Fruit fly (Drosophila melanogaster) whole organism, embryonic: ENCODE results near the gene Rrp45.
A peak's percentile ranks its signal among the peaks of the same experiment; 100 is the strongest.

Experiments used
- Bteb2 ChIP-seq: fragments of 200-800 bp; sonication (Bioruptor generic); optimal IDR thresholded peaks from 2 replicates; lab custom pipeline; 2016; ENCODE audit warnings: missing biosample characterization, missing genetic modification characterization
- CG10147 ChIP-seq: fragments of 200-800 bp; sonication (Bioruptor generic); optimal IDR thresholded peaks from 2 replicates; lab custom pipeline; 2019; ENCODE audit warnings: missing biosample characterization, mild to moderate bottlenecking, missing genetic modification characterization, moderate library complexity
- CG12104 ChIP-seq: fragments of 200-800 bp; sonication (Bioruptor generic); optimal IDR thresholded peaks from 3 replicates; lab custom pipeline; 2016; ENCODE audit warnings: missing biosample characterization, missing genetic modification characterization
- CG12219 ChIP-seq: fragments of 200-800 bp; sonication (Bioruptor generic); optimal IDR thresholded peaks from 3 replicates; lab custom pipeline; 2018; ENCODE audit warnings: missing biosample characterization, mild to moderate bottlenecking, missing genetic modification characterization
- CG12744 ChIP-seq: fragments of 200-800 bp; sonication (Bioruptor generic); optimal IDR thresholded peaks from 2 replicates; lab custom pipeline; 2016; ENCODE audit warnings: missing biosample characterization, missing genetic modification characterization
- CG12769 ChIP-seq: fragments of 200-800 bp; sonication (Bioruptor generic); optimal IDR thresholded peaks from 2 replicates; lab custom pipeline; 2019; ENCODE audit warnings: missing biosample characterization, mild to moderate bottlenecking, missing genetic modification characterization, moderate library complexity
- CG14710 ChIP-seq: fragments of 200-800 bp; sonication (Bioruptor generic); optimal IDR thresholded peaks from 3 replicates; lab custom pipeline; 2019; ENCODE audit warnings: missing biosample characterization, mild to moderate bottlenecking, missing genetic modification characterization, moderate library complexity
- CG15696 ChIP-seq: fragments of 200-800 bp; sonication (Bioruptor generic); optimal IDR thresholded peaks from 2 replicates; lab custom pipeline; 2019; ENCODE audit warnings: missing biosample characterization, mild to moderate bottlenecking, missing genetic modification characterization, moderate library complexity
- CG1603 ChIP-seq: fragments of 200-800 bp; sonication (Bioruptor generic); optimal IDR thresholded peaks from 2 replicates; lab custom pipeline; 2019; ENCODE audit warnings: missing biosample characterization, mild to moderate bottlenecking, missing genetic modification characterization, moderate library complexity
- CG17361 ChIP-seq: fragments of 200-800 bp; sonication (Bioruptor generic); IDR thresholded peaks from 3 replicates; pipeline ENCODE4 v1.3.6; 2022; ENCODE audit warnings: missing biosample characterization, missing genetic modification characterization
- CG18764 ChIP-seq: fragments of 200-800 bp; sonication (Bioruptor generic); optimal IDR thresholded peaks from 3 replicates; lab custom pipeline; 2016; ENCODE audit warnings: missing biosample characterization, missing genetic modification characterization
- CG2712 ChIP-seq: fragments of 200-800 bp; optimal IDR thresholded peaks from 3 replicates; lab custom pipeline; 2019; ENCODE audit warnings: missing biosample characterization, mild to moderate bottlenecking, missing genetic modification characterization, moderate library complexity
- CG3281 ChIP-seq: fragments of 200-800 bp; sonication (Bioruptor generic); optimal IDR thresholded peaks from 3 replicates; lab custom pipeline; 2017; ENCODE audit warnings: missing biosample characterization, mild to moderate bottlenecking, missing genetic modification characterization
- CG3407 ChIP-seq: fragments of 200-800 bp; sonication (Bioruptor generic); optimal IDR thresholded peaks from 2 replicates; lab custom pipeline; 2018; ENCODE audit warnings: missing biosample characterization, mild to moderate bottlenecking, missing genetic modification characterization
- CG3847 ChIP-seq: fragments of 200-800 bp; sonication (Bioruptor generic); IDR thresholded peaks from 2 replicates; pipeline ENCODE4 v1.3.6; 2022; ENCODE audit warnings: missing biosample characterization, missing genetic modification characterization
- CG9609 ChIP-seq: fragments of 200-800 bp; sonication (Bioruptor generic); optimal IDR thresholded peaks from 3 replicates; lab custom pipeline; 2016; ENCODE audit warnings: missing biosample characterization, missing genetic modification characterization
- CG9817 ChIP-seq: fragments of 200-800 bp; sonication (Bioruptor generic); optimal IDR thresholded peaks from 2 replicates; lab custom pipeline; 2018; ENCODE audit warnings: missing biosample characterization, mild to moderate bottlenecking, missing genetic modification characterization, moderate library complexity
- Dek ChIP-seq: fragments of 200-800 bp; sonication (Bioruptor generic); optimal IDR thresholded peaks from 3 replicates; lab custom pipeline; 2019; ENCODE audit warnings: missing biosample characterization, mild to moderate bottlenecking, missing genetic modification characterization, moderate library complexity
- Drgx ChIP-seq: fragments of 200-800 bp; sonication (Bioruptor generic); IDR thresholded peaks from 2 replicates; pipeline ENCODE4 v1.3.6; 2022; ENCODE audit warnings: missing biosample characterization, missing genetic modification characterization
- HHEX ChIP-seq: fragments of 200-800 bp; sonication (Bioruptor generic); optimal IDR thresholded peaks from 3 replicates; lab custom pipeline; 2017; ENCODE audit warnings: missing biosample characterization, mild to moderate bottlenecking, missing genetic modification characterization, missing genetic modification reagents
- Hr51 ChIP-seq, 2 experiments: fragments of 200-800 bp; sonication (Bioruptor generic); optimal IDR thresholded peaks; 2 replicates in 1 of 2; 3 replicates in 1 of 2; lab custom pipeline; 2016 to 2018; ENCODE audit warnings: missing biosample characterization in 2 of 2, missing genetic modification characterization in 2 of 2, mild to moderate bottlenecking in 1 of 2, moderate library complexity in 1 of 2
- Nf-YA ChIP-seq: fragments of 200-800 bp; sonication (Bioruptor generic); IDR thresholded peaks from 2 replicates; pipeline ENCODE4 v1.3.6; 2022; ENCODE audit warnings: missing biosample characterization, missing genetic modification characterization
- Rfx ChIP-seq: fragments of 200-800 bp; sonication (Bioruptor generic); IDR thresholded peaks from 2 replicates; pipeline ENCODE4 v1.3.6; 2022; ENCODE audit warnings: missing biosample characterization, missing genetic modification characterization
- Rx ChIP-seq: fragments of 200-800 bp; sonication (Bioruptor generic); IDR thresholded peaks from 2 replicates; pipeline ENCODE4 v1.3.6; 2022; ENCODE audit warnings: missing biosample characterization, missing genetic modification characterization
- Side ChIP-seq: fragments of 200-800 bp; sonication (Bioruptor generic); optimal IDR thresholded peaks from 2 replicates; lab custom pipeline; 2016; ENCODE audit warnings: missing biosample characterization, missing genetic modification characterization
- Sox102F ChIP-seq: fragments of 200-800 bp; sonication (Bioruptor generic); optimal IDR thresholded peaks from 2 replicates; lab custom pipeline; 2018; ENCODE audit warnings: missing biosample characterization, mild to moderate bottlenecking, missing genetic modification characterization, moderate library complexity
- al ChIP-seq: fragments of 200-800 bp; sonication (Bioruptor generic); IDR thresholded peaks from 2 replicates; pipeline ENCODE4 v1.3.6; 2022; ENCODE audit warnings: missing biosample characterization, missing genetic modification characterization
- amos ChIP-seq: fragments of 200-800 bp; sonication (Bioruptor generic); IDR thresholded peaks from 2 replicates; pipeline ENCODE4 v1.3.6; 2022; ENCODE audit warnings: missing biosample characterization, missing genetic modification characterization; ENCODE audit not compliant: partially characterized antibody
- az2 ChIP-seq: fragments of 200-800 bp; sonication (Bioruptor generic); optimal IDR thresholded peaks from 3 replicates; lab custom pipeline; 2016; ENCODE audit warnings: missing biosample characterization, missing genetic modification characterization
- caup ChIP-seq: fragments of 200-800 bp; sonication (Bioruptor generic); optimal IDR thresholded peaks from 3 replicates; lab custom pipeline; 2017; ENCODE audit warnings: missing biosample characterization, mild to moderate bottlenecking, missing genetic modification characterization, moderate library complexity; ENCODE audit not compliant: severe bottlenecking
- crc ChIP-seq: fragments of 200-800 bp; sonication (Bioruptor generic); optimal IDR thresholded peaks from 2 replicates; lab custom pipeline; 2016; ENCODE audit warnings: missing biosample characterization, missing genetic modification characterization
- crol ChIP-seq: fragments of 200-800 bp; sonication (Bioruptor generic); IDR thresholded peaks from 2 replicates; pipeline ENCODE4 v1.3.6; 2022; ENCODE audit warnings: missing biosample characterization, missing genetic modification characterization
- cwo ChIP-seq: fragments of 200-800 bp; sonication (Bioruptor generic); optimal IDR thresholded peaks from 3 replicates; lab custom pipeline; 2017; ENCODE audit warnings: missing biosample characterization, missing genetic modification characterization, mild to moderate bottlenecking, moderate library complexity, missing genetic modification reagents
- dm ChIP-seq: fragments of 200-800 bp; sonication (Bioruptor generic); optimal IDR thresholded peaks from 3 replicates; lab custom pipeline; 2016; ENCODE audit warnings: missing biosample characterization, missing genetic modification characterization
- dpn ChIP-seq, 2 experiments: fragments of 200-800 bp; sonication (Bioruptor generic); optimal IDR thresholded peaks; 3 replicates each; lab custom pipeline; 2016; ENCODE audit warnings: missing biosample characterization in 2 of 2, missing genetic modification characterization in 2 of 2
- eve ChIP-seq, 2 experiments: fragments of >200 bp; optimal IDR thresholded peaks; 2 replicates each; lab custom pipeline; 2017; ENCODE audit warnings: missing biosample characterization in 2 of 2, missing genetic modification characterization in 2 of 2
- hbn ChIP-seq: fragments of 200-800 bp; sonication (Bioruptor generic); IDR thresholded peaks from 2 replicates; pipeline ENCODE4 v1.3.6; 2022; ENCODE audit warnings: missing biosample characterization, missing genetic modification characterization; ENCODE audit not compliant: partially characterized antibody
- insv ChIP-seq, 2 experiments: fragments of 200-800 bp; sonication (Bioruptor generic); optimal IDR thresholded peaks; 3 replicates each; lab custom pipeline; 2016 to 2018; ENCODE audit warnings: missing biosample characterization in 2 of 2, missing genetic modification characterization in 2 of 2
- mam ChIP-seq: fragments of 200-800 bp; sonication (Bioruptor generic); optimal IDR thresholded peaks from 3 replicates; lab custom pipeline; 2016; ENCODE audit warnings: missing biosample characterization, missing genetic modification characterization
- nmo ChIP-seq: fragments of 200-800 bp; sonication (Bioruptor generic); optimal IDR thresholded peaks from 2 replicates; lab custom pipeline; 2018; ENCODE audit warnings: missing biosample characterization, mild to moderate bottlenecking, missing genetic modification characterization, moderate library complexity
- org-1 ChIP-seq: fragments of 200-800 bp; sonication (Bioruptor generic); optimal IDR thresholded peaks from 2 replicates; lab custom pipeline; 2017; ENCODE audit warnings: missing biosample characterization, missing genetic modification characterization
- phol ChIP-seq: fragments of 200-800 bp; sonication (Bioruptor generic); optimal IDR thresholded peaks from 3 replicates; lab custom pipeline; 2018; ENCODE audit warnings: missing biosample characterization, mild to moderate bottlenecking, missing genetic modification characterization, moderate library complexity
- prd ChIP-seq, 3 experiments: fragments of >200 bp in 2 of 3; fragments of 200-800 bp in 1 of 3; sonication (Bioruptor generic) in 1 of 3; optimal IDR thresholded peaks in 2 of 3; IDR thresholded peaks in 1 of 3; 2 replicates in 2 of 3; 3 replicates in 1 of 3; pipeline versions ENCODE4 v1.3.6 to Lab custom; 2017 to 2022; ENCODE audit warnings: missing biosample characterization in 1 of 3, missing genetic modification characterization in 1 of 3
- repo ChIP-seq: fragments of 200-800 bp; sonication (Bioruptor generic); optimal IDR thresholded peaks from 2 replicates; lab custom pipeline; 2016; ENCODE audit warnings: missing biosample characterization, missing genetic modification characterization
- scrt ChIP-seq: fragments of 200-800 bp; sonication (Bioruptor generic); optimal IDR thresholded peaks from 2 replicates; lab custom pipeline; 2018; ENCODE audit warnings: missing biosample characterization, mild to moderate bottlenecking, missing genetic modification characterization, moderate library complexity
- seq ChIP-seq: fragments of 200-800 bp; sonication (Bioruptor generic); IDR thresholded peaks from 2 replicates; pipeline ENCODE4 v1.3.6; 2022; ENCODE audit warnings: missing biosample characterization, missing genetic modification characterization
- sr ChIP-seq: fragments of 200-800 bp; sonication (Bioruptor generic); IDR thresholded peaks from 3 replicates; pipeline ENCODE4 v1.3.6; 2022; ENCODE audit warnings: missing biosample characterization, missing genetic modification characterization
- tx ChIP-seq: fragments of 200-800 bp; sonication (Bioruptor generic); optimal IDR thresholded peaks from 2 replicates; lab custom pipeline; 2016; ENCODE audit warnings: missing biosample characterization, missing genetic modification characterization
- vnd ChIP-seq: fragments of 200-800 bp; sonication (Bioruptor generic); IDR thresholded peaks from 3 replicates; pipeline ENCODE4 v1.3.6; 2022; ENCODE audit warnings: missing biosample characterization, missing genetic modification characterization; ENCODE audit not compliant: partially characterized antibody

Rrp45 gene

dm6 chrX:16781055-16781454 is 10.0 kb downstream of the Rrp45 start:
- no peak for TF ChIP-seq amos
- TF ChIP-seq eve (GFP tag; optimal IDR thresholded peaks at IDR 0.05; lab: Kevin White, UChicago) = no peak
- TF ChIP-seq CG12769 (tag; lab: Kevin White, UChicago) = peak; percentile 70
- TF ChIP-seq CG12744 (GFP tag; lab: Kevin White, UChicago) = no peak
- TF ChIP-seq CG10147 (GFP tag; lab: Kevin White, UChicago) = peak; percentile 2
- no peak for TF ChIP-seq CG14710 (tag; lab: Kevin White, UChicago)
- 0 out of 2 replicates have a peak, but pooled peaks have one; percentile 25 for TF ChIP-seq Drgx (GFP tag; lab: Robert Waterston, UW)
- peak; percentile 81 for TF ChIP-seq CG9609 (GFP tag; lab: Kevin White, UChicago)
- TF ChIP-seq org-1 (GFP tag; lab: Kevin White, UChicago) = peak; percentile 3
- TF ChIP-seq Rx (GFP tag; lab: Robert Waterston, UW) = peak; percentile 32; the same call in 1 of the 2 replicates
- TF ChIP-seq Side (GFP tag; lab: Kevin White, UChicago) = peak; percentile 24
- no peak for TF ChIP-seq Bteb2 (GFP tag; lab: Kevin White, UChicago)
- no peak for TF ChIP-seq Dek (tag; lab: Kevin White, UChicago)
- no peak for TF ChIP-seq CG15696 (tag; lab: Kevin White, UChicago)
- TF ChIP-seq crol (GFP tag; lab: Robert Waterston, UW) = no peak
- TF ChIP-seq caup (GFP tag; lab: Kevin White, UChicago) = peak; percentile 34
- TF ChIP-seq cwo (GFP tag; lab: Kevin White, UChicago) = peak; percentile 17
- TF ChIP-seq CG3847 (GFP tag; lab: Robert Waterston, UW) = peak; percentile 50
- TF ChIP-seq Rfx (GFP tag; lab: Robert Waterston, UW) = peak; percentile 67
- TF ChIP-seq CG18764 = no peak
- TF ChIP-seq tx (GFP tag; lab: Kevin White, UChicago) = no peak
- peak; percentile 29 for TF ChIP-seq HHEX (GFP tag; lab: Kevin White, UChicago)
- no peak for TF ChIP-seq hbn (GFP tag; lab: Robert Waterston, UW)
- TF ChIP-seq CG12104 (GFP tag; lab: Kevin White, UChicago) = no peak
- no peak for TF ChIP-seq insv (GFP tag; optimal IDR thresholded peaks at IDR 0.05; lab: Kevin White, UChicago)
- no peak for TF ChIP-seq CG9817 (tag; lab: Kevin White, UChicago)
- TF ChIP-seq CG17361 (GFP tag; lab: Robert Waterston, UW) = 0 out of 3 replicates have a peak, but pooled peaks have one; percentile 18
- no peak for TF ChIP-seq nmo (GFP tag; lab: Kevin White, UChicago)
- TF ChIP-seq repo (GFP tag; lab: Kevin White, UChicago) = no peak
- peak; percentile 11 for TF ChIP-seq phol (tag; lab: Kevin White, UChicago)
- TF ChIP-seq vnd (GFP tag; lab: Robert Waterston, UW) = no peak
- TF ChIP-seq CG1603 = peak; percentile 16
- TF ChIP-seq CG12219 (GFP tag; lab: Kevin White, UChicago) = peak; percentile 3
- TF ChIP-seq CG2712 (tag; lab: Kevin White, UChicago) = peak; percentile 11
- peak; percentile 34 for TF ChIP-seq mam (GFP tag; lab: Kevin White, UChicago)
- TF ChIP-seq Sox102F (GFP tag; lab: Kevin White, UChicago) = peak; percentile 10
- TF ChIP-seq Hr51 (GFP tag; optimal IDR thresholded peaks at IDR 0.05; lab: Kevin White, UChicago) = peak; percentile 21 to 45
- TF ChIP-seq seq = peak; percentile 27; the same call in 1 of the 2 replicates
- TF ChIP-seq CG3281 (GFP tag; lab: Kevin White, UChicago) = peak; percentile 53
- TF ChIP-seq sr = no peak; the same call in 2 of the 3 replicates
- no peak for TF ChIP-seq crc
- no peak for TF ChIP-seq Nf-YA
- peak; percentile 16 for TF ChIP-seq scrt
- peak in 1 of 2 experiments; percentile 22 for TF ChIP-seq dpn (GFP tag; optimal IDR thresholded peaks at IDR 0.05; lab: Kevin White, UChicago)
- TF ChIP-seq dm (GFP tag; lab: Kevin White, UChicago) = no peak
- no peak for TF ChIP-seq az2 (GFP tag; lab: Kevin White, UChicago)
- TF ChIP-seq prd (optimal IDR thresholded peaks at IDR 0.05; lab: Kevin White, UChicago) = no peak
- 0 out of 3 replicates have a peak, but pooled peaks have one; percentile 16 for TF ChIP-seq prd (GFP tag; IDR thresholded peaks at IDR 0.05; lab: Robert Waterston, UW)
- TF ChIP-seq CG3407 = no peak
- peak; percentile 30; the same call in 1 of the 2 replicates for TF ChIP-seq al (GFP tag; lab: Robert Waterston, UW)
